Fruit fly (Drosophila melanogaster) whole organism, embryonic: ENCODE measurements around the gene Pbp45.

Experiments used
- ATbp ChIP-seq: fragments of 200-800 bp; sonication (Bioruptor generic); optimal IDR thresholded peaks from 2 replicates; lab custom pipeline; 2017; ENCODE audit warnings: missing biosample characterization, mild to moderate bottlenecking, missing genetic modification characterization, missing genetic modification reagents
- Atf6 ChIP-seq: fragments of 200-800 bp; sonication (Bioruptor generic); IDR thresholded peaks from 2 replicates; pipeline ENCODE4 v1.3.6; 2022; ENCODE audit warnings: missing biosample characterization, missing genetic modification characterization
- CG10462 ChIP-seq: fragments of 200-800 bp; sonication (Bioruptor generic); optimal IDR thresholded peaks from 2 replicates; lab custom pipeline; 2016; ENCODE audit warnings: missing biosample characterization, missing genetic modification characterization
- CG10543 ChIP-seq: fragments of 200-800 bp; sonication (Bioruptor generic); optimal IDR thresholded peaks from 3 replicates; lab custom pipeline; 2017; ENCODE audit warnings: missing biosample characterization, mild to moderate bottlenecking, missing genetic modification characterization, moderate library complexity
- CG1233 ChIP-seq: fragments of 200-800 bp; sonication (Bioruptor generic); optimal IDR thresholded peaks from 4 replicates; lab custom pipeline; 2018; ENCODE audit warnings: missing biosample characterization, mild to moderate bottlenecking, missing genetic modification characterization
- CG13894 ChIP-seq: fragments of 200-800 bp; sonication (Bioruptor generic); optimal IDR thresholded peaks from 3 replicates; lab custom pipeline; 2018; ENCODE audit warnings: missing biosample characterization, mild to moderate bottlenecking, missing genetic modification characterization, moderate library complexity
- CG14710 ChIP-seq: fragments of 200-800 bp; sonication (Bioruptor generic); optimal IDR thresholded peaks from 3 replicates; lab custom pipeline; 2019; ENCODE audit warnings: missing biosample characterization, mild to moderate bottlenecking, missing genetic modification characterization, moderate library complexity
- CG15696 ChIP-seq: fragments of 200-800 bp; sonication (Bioruptor generic); optimal IDR thresholded peaks from 2 replicates; lab custom pipeline; 2019; ENCODE audit warnings: missing biosample characterization, mild to moderate bottlenecking, missing genetic modification characterization, moderate library complexity
- CG43689 ChIP-seq: fragments of 200-800 bp; sonication (Bioruptor generic); IDR thresholded peaks from 2 replicates; pipeline ENCODE4 v1.3.6; 2022; ENCODE audit warnings: missing biosample characterization, missing genetic modification characterization
- CG4707 ChIP-seq: fragments of 200-800 bp; sonication (Bioruptor generic); optimal IDR thresholded peaks from 2 replicates; lab custom pipeline; 2018; ENCODE audit warnings: missing biosample characterization, mild to moderate bottlenecking, missing genetic modification characterization, moderate library complexity
- CG6254 ChIP-seq: fragments of 200-800 bp; sonication (Bioruptor generic); optimal IDR thresholded peaks from 3 replicates; lab custom pipeline; 2017; ENCODE audit warnings: mild to moderate bottlenecking, missing biosample characterization, missing genetic modification reagents, missing genetic modification characterization
- CG6689 ChIP-seq: fragments of 200-800 bp; sonication (Bioruptor generic); IDR thresholded peaks from 2 replicates; pipeline ENCODE4 v1.3.6; 2022; ENCODE audit warnings: missing biosample characterization, missing genetic modification characterization
- CG7556 ChIP-seq: fragments of 200-800 bp; sonication (Bioruptor generic); optimal IDR thresholded peaks from 2 replicates; lab custom pipeline; 2017; ENCODE audit warnings: missing biosample characterization, mild to moderate bottlenecking, missing genetic modification characterization
- CG7928 ChIP-seq: fragments of 200-800 bp; sonication (Bioruptor generic); optimal IDR thresholded peaks from 2 replicates; lab custom pipeline; 2017; ENCODE audit warnings: missing biosample characterization, mild to moderate bottlenecking, missing genetic modification characterization
- CG7963 ChIP-seq: fragments of 200-800 bp; sonication (Bioruptor generic); IDR thresholded peaks from 3 replicates; pipeline ENCODE4 v1.3.6; 2022; ENCODE audit warnings: missing biosample characterization, missing genetic modification characterization; ENCODE audit not compliant: partially characterized antibody
- CG8290 ChIP-seq, 3 experiments: fragments of 200-800 bp; sonication (Bioruptor generic); optimal IDR thresholded peaks; 2 replicates each; lab custom pipeline; 2016 to 2019; ENCODE audit warnings: missing biosample characterization in 3 of 3, missing genetic modification characterization in 3 of 3, mild to moderate bottlenecking in 2 of 3, moderate library complexity in 1 of 3
- CG9797 ChIP-seq: fragments of 200-800 bp; sonication (Bioruptor generic); optimal IDR thresholded peaks from 3 replicates; lab custom pipeline; 2018; ENCODE audit warnings: missing biosample characterization, mild to moderate bottlenecking, missing genetic modification characterization
- CoRest ChIP-seq: fragments of 200-800 bp; sonication (Bioruptor generic); optimal IDR thresholded peaks from 3 replicates; lab custom pipeline; 2018; ENCODE audit warnings: missing biosample characterization, mild to moderate bottlenecking, missing genetic modification characterization, moderate library complexity
- Deaf1 ChIP-seq: fragments of 200-800 bp; optimal IDR thresholded peaks from 3 replicates; lab custom pipeline; 2019; ENCODE audit warnings: missing biosample characterization, mild to moderate bottlenecking, missing genetic modification characterization, moderate library complexity
- Dp ChIP-seq: fragments of 200-800 bp; sonication (Bioruptor generic); optimal IDR thresholded peaks from 2 replicates; lab custom pipeline; 2018; ENCODE audit warnings: missing biosample characterization, mild to moderate bottlenecking, missing genetic modification characterization, moderate library complexity
- HLH3B ChIP-seq: fragments of 200-800 bp; sonication (Bioruptor generic); IDR thresholded peaks from 2 replicates; pipeline ENCODE4 v1.3.6; 2022; ENCODE audit warnings: missing biosample characterization, missing genetic modification characterization
- Jarid2 ChIP-seq: fragments of 200-800 bp; sonication (Bioruptor generic); optimal IDR thresholded peaks from 3 replicates; lab custom pipeline; 2017; ENCODE audit warnings: mild to moderate bottlenecking, missing biosample characterization, missing genetic modification reagents, missing genetic modification characterization
- Kr ChIP-seq: fragments of 200-800 bp; sonication (Bioruptor generic); optimal IDR thresholded peaks from 2 replicates; lab custom pipeline; 2017; ENCODE audit warnings: missing biosample characterization, mild to moderate bottlenecking, missing genetic modification characterization
- Mes4 ChIP-seq: fragments of 200-800 bp; sonication (Bioruptor generic); optimal IDR thresholded peaks from 2 replicates; lab custom pipeline; 2016; ENCODE audit warnings: missing biosample characterization, missing genetic modification characterization
- Mrtf ChIP-seq: fragments of 200-800 bp; sonication (Bioruptor generic); IDR thresholded peaks from 3 replicates; pipeline ENCODE4 v1.3.6; 2022; ENCODE audit warnings: missing biosample characterization, missing genetic modification characterization
- Nf-YB ChIP-seq: fragments of 200-800 bp; sonication (Bioruptor generic); optimal IDR thresholded peaks from 3 replicates; lab custom pipeline; 2019; ENCODE audit warnings: missing biosample characterization, mild to moderate bottlenecking, missing genetic modification characterization, moderate library complexity
- TFAM ChIP-seq: fragments of 200-800 bp; sonication (Bioruptor generic); optimal IDR thresholded peaks from 2 replicates; lab custom pipeline; 2017; ENCODE audit warnings: missing biosample characterization, missing genetic modification characterization, inconsistent platforms
- Tbp ChIP-seq: fragments of >200 bp; optimal IDR thresholded peaks from 2 replicates; lab custom pipeline; 2018; ENCODE audit warnings: missing biosample characterization, missing genetic modification characterization
- Vsx1 ChIP-seq: fragments of 200-800 bp; sonication (Bioruptor generic); optimal IDR thresholded peaks from 2 replicates; lab custom pipeline; 2017; ENCODE audit warnings: missing biosample characterization, mild to moderate bottlenecking, missing genetic modification characterization, missing genetic modification reagents
- ap ChIP-seq: fragments of 200-800 bp; sonication (Bioruptor generic); IDR thresholded peaks from 2 replicates; pipeline ENCODE4 v1.3.6; 2022; ENCODE audit warnings: missing biosample characterization, missing genetic modification characterization
- bsh ChIP-seq, 2 experiments: fragments of 200-800 bp; sonication (Bioruptor generic); optimal IDR thresholded peaks; 2 replicates each; lab custom pipeline; 2017 to 2018; ENCODE audit warnings: mild to moderate bottlenecking in 2 of 2, missing biosample characterization in 2 of 2, missing genetic modification characterization in 2 of 2, moderate library complexity in 1 of 2
- caup ChIP-seq: fragments of 200-800 bp; sonication (Bioruptor generic); optimal IDR thresholded peaks from 3 replicates; lab custom pipeline; 2017; ENCODE audit warnings: missing biosample characterization, mild to moderate bottlenecking, missing genetic modification characterization, moderate library complexity; ENCODE audit not compliant: severe bottlenecking
- crol ChIP-seq: fragments of 200-800 bp; sonication (Bioruptor generic); IDR thresholded peaks from 2 replicates; pipeline ENCODE4 v1.3.6; 2022; ENCODE audit warnings: missing biosample characterization, missing genetic modification characterization
- dan ChIP-seq: fragments of 200-800 bp; sonication (Bioruptor generic); IDR thresholded peaks from 2 replicates; pipeline ENCODE4 v1.3.6; 2022; ENCODE audit warnings: missing biosample characterization, missing genetic modification characterization
- fd102C ChIP-seq: fragments of 200-800 bp; sonication (Bioruptor generic); optimal IDR thresholded peaks from 2 replicates; lab custom pipeline; 2018; ENCODE audit warnings: missing biosample characterization, mild to moderate bottlenecking, missing genetic modification characterization, moderate library complexity
- her ChIP-seq: fragments of 200-800 bp; sonication (Bioruptor generic); optimal IDR thresholded peaks from 2 replicates; lab custom pipeline; 2016; ENCODE audit warnings: missing biosample characterization, missing genetic modification characterization
- lilli ChIP-seq: fragments of 200-800 bp; sonication (Bioruptor generic); optimal IDR thresholded peaks from 3 replicates; lab custom pipeline; 2016; ENCODE audit warnings: missing biosample characterization, missing genetic modification characterization
- maf-S ChIP-seq: fragments of 200-800 bp; sonication (Bioruptor generic); optimal IDR thresholded peaks from 2 replicates; lab custom pipeline; 2016; ENCODE audit warnings: missing biosample characterization, missing genetic modification characterization
- nom ChIP-seq: fragments of 200-800 bp; sonication (Bioruptor generic); optimal IDR thresholded peaks from 2 replicates; lab custom pipeline; 2017; ENCODE audit warnings: missing biosample characterization, missing genetic modification characterization, mild to moderate bottlenecking, moderate library complexity, missing genetic modification reagents
- oc ChIP-seq: fragments of 200-800 bp; sonication (Bioruptor generic); optimal IDR thresholded peaks from 2 replicates; lab custom pipeline; 2018; ENCODE audit warnings: missing biosample characterization, mild to moderate bottlenecking, missing genetic modification characterization, moderate library complexity
- onecut ChIP-seq: fragments of 200-800 bp; sonication (Bioruptor generic); IDR thresholded peaks from 2 replicates; pipeline ENCODE4 v1.3.6; 2022; ENCODE audit warnings: missing biosample characterization, missing genetic modification characterization
- pum ChIP-seq: fragments of 200-800 bp; sonication (Bioruptor generic); optimal IDR thresholded peaks from 2 replicates; lab custom pipeline; 2016; ENCODE audit warnings: missing biosample characterization, missing genetic modification characterization
- sd ChIP-seq: fragments of 200-800 bp; sonication (Bioruptor generic); optimal IDR thresholded peaks from 3 replicates; lab custom pipeline; 2018; ENCODE audit warnings: missing biosample characterization, mild to moderate bottlenecking, missing genetic modification characterization, moderate library complexity
- sr ChIP-seq: fragments of 200-800 bp; sonication (Bioruptor generic); IDR thresholded peaks from 3 replicates; pipeline ENCODE4 v1.3.6; 2022; ENCODE audit warnings: missing biosample characterization, missing genetic modification characterization
- vvl ChIP-seq: fragments of 200-800 bp; sonication (Bioruptor generic); IDR thresholded peaks from 2 replicates; pipeline ENCODE4 v1.3.6; 2022; ENCODE audit warnings: missing biosample characterization, missing genetic modification characterization
- wor ChIP-seq: fragments of 200-800 bp; sonication (Bioruptor generic); IDR thresholded peaks from 2 replicates; pipeline ENCODE4 v1.3.6; 2022; ENCODE audit warnings: missing biosample characterization, missing genetic modification characterization

Pbp45 gene

dm6 chr3R:15810369-15810768, 28.9 kb downstream of the Pbp45 start (continued):
- no peak for TF ChIP-seq wor (GFP tag; lab: Robert Waterston, UW)
- 0 out of 2 replicates have a peak, but pooled peaks have one; percentile 41 for TF ChIP-seq crol
- TF ChIP-seq nom (GFP tag; lab: Kevin White, UChicago) = peak; percentile 47
- TF ChIP-seq CG6254 (GFP tag; lab: Kevin White, UChicago) = no peak
- TF ChIP-seq Tbp (GFP tag; lab: Kevin White, UChicago) = no peak
- peak; percentile 29 for TF ChIP-seq Jarid2 (GFP tag; lab: Kevin White, UChicago)
- no peak for TF ChIP-seq CG15696
- TF ChIP-seq lilli (GFP tag; lab: Kevin White, UChicago) = no peak
- no peak for TF ChIP-seq Vsx1 (GFP tag; lab: Kevin White, UChicago)
- TF ChIP-seq CG1233 (GFP tag; lab: Kevin White, UChicago) = peak; percentile 54
- TF ChIP-seq oc = no peak
- TF ChIP-seq Dp (GFP tag; lab: Kevin White, UChicago) = no peak
- no peak for TF ChIP-seq CG10462
- no peak for TF ChIP-seq CG8290 (GFP tag; optimal IDR thresholded peaks at IDR 0.05; lab: Kevin White, UChicago)
- peak in 1 of 2 experiments; percentile 9 for TF ChIP-seq CG8290 (tag; optimal IDR thresholded peaks at IDR 0.05; lab: Kevin White, UChicago)
- peak; percentile 11 for TF ChIP-seq CG13894 (tag; lab: Kevin White, UChicago)
- TF ChIP-seq CG14710 = no peak
- TF ChIP-seq CG7928 = no peak
- no peak for TF ChIP-seq Mes4
- TF ChIP-seq Kr (GFP tag; lab: Kevin White, UChicago) = no peak
- TF ChIP-seq caup (GFP tag; lab: Kevin White, UChicago) = no peak
- no peak for TF ChIP-seq CG6689 (GFP tag; lab: Robert Waterston, UW)
- TF ChIP-seq CG43689 (GFP tag; lab: Robert Waterston, UW) = no peak
- no peak for TF ChIP-seq dan (GFP tag; lab: Robert Waterston, UW)
- TF ChIP-seq ap (GFP tag; lab: Robert Waterston, UW) = no peak
- peak; percentile 97 for TF ChIP-seq Deaf1
- no peak for TF ChIP-seq fd102C
- no peak for TF ChIP-seq CoRest (tag; lab: Kevin White, UChicago)
- no peak for TF ChIP-seq pum (GFP tag; lab: Kevin White, UChicago)
- no peak for TF ChIP-seq Nf-YB (GFP tag; lab: Kevin White, UChicago)
- TF ChIP-seq CG7556 (GFP tag; lab: Kevin White, UChicago) = no peak
- TF ChIP-seq HLH3B (GFP tag; lab: Robert Waterston, UW) = no peak
- no peak for TF ChIP-seq CG7963 (GFP tag; lab: Robert Waterston, UW)
- TF ChIP-seq ATbp (GFP tag; lab: Kevin White, UChicago) = no peak
- no peak for TF ChIP-seq CG4707 (GFP tag; lab: Kevin White, UChicago)
- TF ChIP-seq Mrtf = no peak
- TF ChIP-seq TFAM (GFP tag; lab: Kevin White, UChicago) = no peak
- no peak for TF ChIP-seq Atf6 (GFP tag; lab: Robert Waterston, UW)
- TF ChIP-seq CG10543 (GFP tag; lab: Kevin White, UChicago) = peak; percentile 11
- TF ChIP-seq her (GFP tag; lab: Kevin White, UChicago) = no peak
- no peak for TF ChIP-seq vvl (GFP tag; lab: Robert Waterston, UW)

- TF ChIP-seq bsh (GFP tag; optimal IDR thresholded peaks at IDR 0.05; lab: Kevin White, UChicago) (peak in 1 of 2 experiments; percentile 48), CG9797 (GFP tag; lab: Kevin White, UChicago) (no peak), onecut (GFP tag; lab: Robert Waterston, UW) (peak; percentile 44), sd (tag; lab: Kevin White, UChicago) (peak; percentile 41), maf-S (GFP tag; lab: Kevin White, UChicago) (no peak), sr (GFP tag; lab: Robert Waterston, UW) (peak; percentile 67; the same call in 2 of the 3 replicates)
Measured at dm6 chr3R:15807877-15808381, 31.4 kb downstream of the Pbp45 start.
